Fruit fly (Drosophila melanogaster): ENCODE results near the gene CG3168.

Gene CG3168

DNA sequence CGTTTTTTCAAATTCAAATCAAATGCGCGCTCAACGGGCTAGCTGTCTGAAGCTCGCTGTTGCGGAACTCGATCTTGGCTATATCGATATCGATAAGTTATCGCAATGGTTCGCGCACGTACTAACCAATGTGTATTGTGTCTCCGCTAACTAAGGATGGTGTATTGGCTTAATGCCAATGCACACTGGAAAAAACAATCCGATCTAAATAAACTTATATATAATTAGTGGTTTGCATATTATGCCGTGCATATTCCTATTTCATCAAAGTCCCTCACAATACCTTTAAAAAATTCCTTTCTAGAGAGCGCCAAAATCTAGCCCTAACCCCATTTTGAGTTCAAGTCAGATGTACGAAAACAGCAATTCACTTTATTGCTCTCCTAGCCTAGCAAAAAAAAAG is 1.4 kb upstream of the CG3168 start (continued):
- TF ChIP-seq lmd (GFP tag; IDR thresholded peaks at IDR 0.05), result peak; percentile 53; the same call in 1 of the 2 replicates
- TF ChIP-seq HmgZ (tag; optimal IDR thresholded peaks at IDR 0.05), result peak; percentile 82
- TF ChIP-seq tx (GFP tag; optimal IDR thresholded peaks at IDR 0.05), result no peak
- peak; percentile 44; the same call in 1 of the 3 replicates for TF ChIP-seq Optix (GFP tag; IDR thresholded peaks at IDR 0.05)
- peak; percentile 16 for TF ChIP-seq lbe (GFP tag; optimal IDR thresholded peaks at IDR 0.05)
- TF ChIP-seq repo (GFP tag; optimal IDR thresholded peaks at IDR 0.05), result peak; percentile 46
- peak; percentile 55 for TF ChIP-seq Dip3 (GFP tag; optimal IDR thresholded peaks at IDR 0.05)
- peak; percentile 12 for TF ChIP-seq pfk (GFP tag; optimal IDR thresholded peaks at IDR 0.05)
- TF ChIP-seq Pdp1 (GFP tag; optimal IDR thresholded peaks at IDR 0.05), result peak; percentile 29 to 65
- no peak for TF ChIP-seq aop (GFP tag; IDR thresholded peaks at IDR 0.05)
- TF ChIP-seq Doc3 (GFP tag; IDR thresholded peaks at IDR 0.05; ENCODE audit: partially characterized antibody), result peak; percentile 31; the same call in 1 of the 3 replicates
- peak; percentile 84 for TF ChIP-seq Opbp (GFP tag; IDR thresholded peaks at IDR 0.05; ENCODE audit: partially characterized antibody)
- peak; percentile 73 for TF ChIP-seq row (GFP tag; IDR thresholded peaks at IDR 0.05)
- peak; percentile 8 for TF ChIP-seq D19B (GFP tag; optimal IDR thresholded peaks at IDR 0.05)
- 0 out of 3 replicates have a peak, but pooled peaks have one; percentile 15 for TF ChIP-seq CG7357 (GFP tag; IDR thresholded peaks at IDR 0.05)
- TF ChIP-seq fd96Cb (tag; optimal IDR thresholded peaks at IDR 0.05), result no peak
- TF ChIP-seq CoRest (tag; optimal IDR thresholded peaks at IDR 0.05), result peak; percentile 61
- TF ChIP-seq Jarid2 (GFP tag; optimal IDR thresholded peaks at IDR 0.05), result no peak
- TF ChIP-seq CG6689 (GFP tag; IDR thresholded peaks at IDR 0.05), result peak; percentile 41
- TF ChIP-seq CG30020 (tag; optimal IDR thresholded peaks at IDR 0.05), result peak; percentile 0
- TF ChIP-seq chinmo (GFP tag; IDR thresholded peaks at IDR 0.05; ENCODE audit: partially characterized antibody), result peak; percentile 74; the same call in 1 of the 4 replicates
- TF ChIP-seq nerfin-2 (GFP tag; IDR thresholded peaks at IDR 0.05; ENCODE audit: partially characterized antibody), result peak; percentile 63; the same call in 1 of the 2 replicates
- TF ChIP-seq lab (GFP tag; optimal IDR thresholded peaks at IDR 0.05), result peak; percentile 63
- TF ChIP-seq ase (GFP tag; IDR thresholded peaks at IDR 0.05), result 0 out of 3 replicates have a peak, but pooled peaks have one; percentile 26
- TF ChIP-seq MBD-R2 (GFP tag; IDR thresholded peaks at IDR 0.05), result peak; percentile 51
- peak; percentile 55 for TF ChIP-seq ranshi (GFP tag; IDR thresholded peaks at IDR 0.05)
- TF ChIP-seq CG14710 (tag; optimal IDR thresholded peaks at IDR 0.05), result peak; percentile 67
- TF ChIP-seq CG4854 (GFP tag; optimal IDR thresholded peaks at IDR 0.05), result no peak
- TF ChIP-seq CG7556 (GFP tag; optimal IDR thresholded peaks at IDR 0.05), result no peak
- TF ChIP-seq trh (GFP tag; optimal IDR thresholded peaks at IDR 0.05), result no peak
- no peak for TF ChIP-seq pros (GFP tag; optimal IDR thresholded peaks at IDR 0.05)
- TF ChIP-seq seq (GFP tag; IDR thresholded peaks at IDR 0.05), result no peak
- TF ChIP-seq Hr3 (GFP tag; optimal IDR thresholded peaks at IDR 0.05), result peak; percentile 15
- TF ChIP-seq ken (GFP tag; IDR thresholded peaks at IDR 0.05), result 0 out of 3 replicates have a peak, but pooled peaks have one; percentile 36
- peak; percentile 99 for TF ChIP-seq E2f2 (GFP tag; IDR thresholded peaks at IDR 0.05)
- TF ChIP-seq eyg (GFP tag; optimal IDR thresholded peaks at IDR 0.05), result peak; percentile 14
- peak; percentile 56 for TF ChIP-seq CG2712 (tag; optimal IDR thresholded peaks at IDR 0.05)
- peak; percentile 55 for TF ChIP-seq Ssrp (tag; optimal IDR thresholded peaks at IDR 0.05)
- TF ChIP-seq Elba2 (GFP tag; optimal IDR thresholded peaks at IDR 0.05), result no peak
- TF ChIP-seq CG13424 (tag; optimal IDR thresholded peaks at IDR 0.05), result peak; percentile 22
- peak; percentile 23 for TF ChIP-seq HLH54F (GFP tag; optimal IDR thresholded peaks at IDR 0.05)
- TF ChIP-seq Oaz (GFP tag; IDR thresholded peaks at IDR 0.05), result no peak
- no peak for TF ChIP-seq HLHmδ (GFP tag; optimal IDR thresholded peaks at IDR 0.05)
- TF ChIP-seq CG43689 (GFP tag; IDR thresholded peaks at IDR 0.05), result no peak
- peak; percentile 72 for TF ChIP-seq unc-4 (GFP tag; IDR thresholded peaks at IDR 0.05; ENCODE audit: partially characterized antibody)
- peak; percentile 41 for TF ChIP-seq NC2β (GFP tag; optimal IDR thresholded peaks at IDR 0.05)
- no peak for TF ChIP-seq yki (optimal IDR thresholded peaks at IDR 0.05)
- TF ChIP-seq CG15479 (GFP tag; optimal IDR thresholded peaks at IDR 0.05), result no peak
- TF ChIP-seq CG1647 (GFP tag; optimal IDR thresholded peaks at IDR 0.05), result peak; percentile 49
- no peak for TF ChIP-seq zfh2 (GFP tag; optimal IDR thresholded peaks at IDR 0.05)

All from whole organism, embryonic.